Fruit fly (Drosophila melanogaster): Measurements from ENCODE around the gene side-IV.

DNA sequence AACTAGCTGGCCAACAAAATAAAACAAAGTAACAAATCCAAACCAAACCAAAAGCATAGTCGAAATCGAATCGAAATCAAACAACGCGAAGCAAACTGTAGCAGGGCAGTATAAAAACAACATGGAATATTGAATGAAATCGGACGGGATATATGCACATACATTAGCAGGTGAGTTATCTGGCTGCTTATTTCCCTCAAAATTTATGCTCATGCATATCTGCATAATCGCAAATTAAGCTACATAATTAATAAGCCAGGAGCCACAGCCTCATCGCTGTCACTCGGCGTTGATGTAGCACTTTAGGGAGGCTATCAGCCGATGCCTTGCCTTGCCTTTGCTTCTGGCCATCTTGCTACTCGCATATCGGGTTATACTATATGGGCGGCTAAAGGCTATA, 1.9 kb downstream of the side-IV start:
- TF ChIP-seq CG6854 (GFP tag; optimal IDR thresholded peaks at IDR 0.05) (no peak), fd59A (GFP tag; optimal IDR thresholded peaks at IDR 0.05) (no peak), Sox15 (GFP tag; optimal IDR thresholded peaks at IDR 0.05) (no peak), OdsH (GFP tag; optimal IDR thresholded peaks at IDR 0.05) (no peak), CG3919 (GFP tag; optimal IDR thresholded peaks at IDR 0.05) (no peak), CG11294 (GFP tag; IDR thresholded peaks at IDR 0.05) (no peak), CG7368 (GFP tag; optimal IDR thresholded peaks at IDR 0.05) (no peak), Hr39 (GFP tag; optimal IDR thresholded peaks at IDR 0.05) (no peak), CG8319 (GFP tag; optimal IDR thresholded peaks at IDR 0.05) (no peak)
